Fruit fly (Drosophila melanogaster) whole organism, embryonic: Measurements from ENCODE around the gene Wdr33.

Source experiments
- CG10959 ChIP-seq: fragments of 200-800 bp; sonication (Bioruptor generic); IDR thresholded peaks from 2 replicates; pipeline ENCODE4 v1.3.6; 2022; ENCODE audit warnings: missing biosample characterization, missing genetic modification characterization
- CG12071 ChIP-seq: fragments of 200-800 bp; sonication (Bioruptor generic); optimal IDR thresholded peaks from 3 replicates; lab custom pipeline; 2018; ENCODE audit warnings: missing biosample characterization, mild to moderate bottlenecking, missing genetic modification characterization
- CG16863 ChIP-seq: fragments of 200-800 bp; sonication (Bioruptor generic); optimal IDR thresholded peaks from 3 replicates; lab custom pipeline; 2016; ENCODE audit warnings: missing biosample characterization, missing genetic modification characterization
- CG17612 ChIP-seq: fragments of 200-800 bp; sonication (Bioruptor generic); IDR thresholded peaks from 2 replicates; pipeline ENCODE4 v1.3.6; 2022; ENCODE audit warnings: missing biosample characterization, missing genetic modification characterization
- CG1832 ChIP-seq: fragments of 200-800 bp; sonication (Bioruptor generic); optimal IDR thresholded peaks from 2 replicates; lab custom pipeline; 2017; ENCODE audit warnings: missing biosample characterization, mild to moderate bottlenecking, missing genetic modification characterization, inconsistent platforms
- CG2116 ChIP-seq: fragments of 200-800 bp; sonication (Bioruptor generic); optimal IDR thresholded peaks from 3 replicates; lab custom pipeline; 2018; ENCODE audit warnings: missing biosample characterization, mild to moderate bottlenecking, missing genetic modification characterization
- CG2202 ChIP-seq: fragments of 200-800 bp; sonication (Bioruptor generic); optimal IDR thresholded peaks from 2 replicates; lab custom pipeline; 2018; ENCODE audit warnings: missing biosample characterization, mild to moderate bottlenecking, missing genetic modification characterization
- CG2678 ChIP-seq: fragments of 200-800 bp; sonication (Bioruptor generic); optimal IDR thresholded peaks from 3 replicates; lab custom pipeline; 2019; ENCODE audit warnings: missing biosample characterization, mild to moderate bottlenecking, missing genetic modification characterization, moderate library complexity
- CG34376 ChIP-seq: fragments of 200-800 bp; sonication (Bioruptor generic); optimal IDR thresholded peaks from 2 replicates; lab custom pipeline; 2018; ENCODE audit warnings: missing biosample characterization, mild to moderate bottlenecking, missing genetic modification characterization
- CG4424 ChIP-seq: fragments of 200-800 bp; sonication (Bioruptor generic); optimal IDR thresholded peaks from 3 replicates; lab custom pipeline; 2016; ENCODE audit warnings: missing biosample characterization, missing genetic modification characterization
- CG5245 ChIP-seq: fragments of 200-800 bp; sonication (Bioruptor generic); optimal IDR thresholded peaks from 3 replicates; lab custom pipeline; 2016; ENCODE audit warnings: missing biosample characterization, missing genetic modification characterization
- CG6175 ChIP-seq: fragments of 200-800 bp; sonication (Bioruptor generic); IDR thresholded peaks from 3 replicates; pipeline ENCODE4 v1.3.6; 2022; ENCODE audit warnings: missing biosample characterization, missing genetic modification characterization
- CG6272 ChIP-seq: fragments of 200-800 bp; sonication (Bioruptor generic); IDR thresholded peaks from 2 replicates; pipeline ENCODE4 v1.3.6; 2022; ENCODE audit warnings: missing biosample characterization, missing genetic modification characterization
- CG6765 ChIP-seq: fragments of 200-800 bp; sonication (Bioruptor generic); optimal IDR thresholded peaks from 3 replicates; lab custom pipeline; 2017; ENCODE audit warnings: missing biosample characterization, mild to moderate bottlenecking, missing genetic modification characterization
- CG7271 ChIP-seq: fragments of 200-800 bp; sonication (Bioruptor generic); optimal IDR thresholded peaks from 2 replicates; lab custom pipeline; 2018; ENCODE audit warnings: missing biosample characterization, mild to moderate bottlenecking, missing genetic modification characterization, moderate library complexity
- CG9437 ChIP-seq: fragments of 200-800 bp; sonication (Bioruptor generic); optimal IDR thresholded peaks from 2 replicates; lab custom pipeline; 2018; ENCODE audit warnings: missing biosample characterization, mild to moderate bottlenecking, missing genetic modification characterization
- CG9876 ChIP-seq: fragments of 200-800 bp; sonication (Bioruptor generic); optimal IDR thresholded peaks from 2 replicates; lab custom pipeline; 2016; ENCODE audit warnings: missing biosample characterization, missing genetic modification characterization
- CrebB ChIP-seq: fragments of 200-800 bp; sonication (Bioruptor generic); optimal IDR thresholded peaks from 3 replicates; lab custom pipeline; 2018; ENCODE audit warnings: missing biosample characterization, mild to moderate bottlenecking, missing genetic modification characterization
- ERR ChIP-seq: fragments of 200-800 bp; sonication (Bioruptor generic); optimal IDR thresholded peaks from 2 replicates; lab custom pipeline; 2016; ENCODE audit warnings: missing biosample characterization, missing genetic modification characterization
- Fer2 ChIP-seq: fragments of 200-800 bp; sonication (Bioruptor generic); optimal IDR thresholded peaks from 2 replicates; lab custom pipeline; 2018; ENCODE audit warnings: missing biosample characterization, mild to moderate bottlenecking, missing genetic modification characterization, moderate library complexity
- Hr39 ChIP-seq: fragments of >200 bp; optimal IDR thresholded peaks from 2 replicates; lab custom pipeline; 2017
- NfI ChIP-seq: fragments of 200-800 bp; sonication (Bioruptor generic); optimal IDR thresholded peaks from 3 replicates; lab custom pipeline; 2018; ENCODE audit warnings: missing biosample characterization, mild to moderate bottlenecking, missing genetic modification characterization, moderate library complexity
- Pdp1 ChIP-seq, 2 experiments: fragments of 200-800 bp; sonication (Bioruptor generic); optimal IDR thresholded peaks; 3 replicates each; lab custom pipeline; 2016; ENCODE audit warnings: missing biosample characterization in 2 of 2, missing genetic modification characterization in 2 of 2, mild to moderate bottlenecking in 1 of 2, moderate library complexity in 1 of 2
- Poxn ChIP-seq: fragments of 200-800 bp; sonication (Bioruptor generic); IDR thresholded peaks from 2 replicates; pipeline ENCODE4 v1.3.6; 2022; ENCODE audit warnings: missing biosample characterization, missing genetic modification characterization
- YL-1 ChIP-seq: fragments of 200-800 bp; sonication (Bioruptor generic); optimal IDR thresholded peaks from 3 replicates; lab custom pipeline; 2017; ENCODE audit warnings: missing biosample characterization, mild to moderate bottlenecking, missing genetic modification characterization
- ap ChIP-seq: fragments of 200-800 bp; sonication (Bioruptor generic); IDR thresholded peaks from 2 replicates; pipeline ENCODE4 v1.3.6; 2022; ENCODE audit warnings: missing biosample characterization, missing genetic modification characterization
- cato ChIP-seq: fragments of 200-800 bp; sonication (Bioruptor generic); optimal IDR thresholded peaks from 2 replicates; lab custom pipeline; 2016; ENCODE audit warnings: missing biosample characterization, missing genetic modification characterization, borderline replicate concordance
- chinmo ChIP-seq: fragments of 200-800 bp; sonication (Bioruptor generic); IDR thresholded peaks from 4 replicates; pipeline ENCODE4 v1.3.6; 2022; ENCODE audit warnings: missing biosample characterization, missing genetic modification characterization; ENCODE audit not compliant: partially characterized antibody
- disco-r ChIP-seq: fragments of 200-800 bp; sonication (Bioruptor generic); optimal IDR thresholded peaks from 2 replicates; lab custom pipeline; 2016; ENCODE audit warnings: missing biosample characterization, missing genetic modification characterization
- dm ChIP-seq: fragments of 200-800 bp; sonication (Bioruptor generic); optimal IDR thresholded peaks from 3 replicates; lab custom pipeline; 2016; ENCODE audit warnings: missing biosample characterization, missing genetic modification characterization
- dmrt99B ChIP-seq: fragments of 200-800 bp; sonication (Bioruptor generic); optimal IDR thresholded peaks from 2 replicates; lab custom pipeline; 2018; ENCODE audit warnings: missing biosample characterization, mild to moderate bottlenecking, missing genetic modification characterization, moderate library complexity
- esg ChIP-seq: fragments of 200-800 bp; sonication (Bioruptor generic); conservative IDR thresholded peaks from 2 replicates; pipeline ENCODE4 v1.3.6; 2022; ENCODE audit warnings: missing biosample characterization, missing genetic modification characterization
- exex ChIP-seq: fragments of 200-800 bp; sonication (Bioruptor generic); optimal IDR thresholded peaks from 4 replicates; lab custom pipeline; 2018; ENCODE audit warnings: missing biosample characterization, mild to moderate bottlenecking, missing genetic modification characterization, moderate library complexity
- fru ChIP-seq: fragments of >200 bp; optimal IDR thresholded peaks from 2 replicates; lab custom pipeline; 2017
- gcm ChIP-seq: fragments of 200-800 bp; sonication (Bioruptor generic); optimal IDR thresholded peaks from 2 replicates; lab custom pipeline; 2019; ENCODE audit warnings: missing biosample characterization, mild to moderate bottlenecking, missing genetic modification characterization, moderate library complexity
- gt ChIP-seq: fragments of 200-800 bp; sonication (Bioruptor generic); IDR thresholded peaks from 2 replicates; pipeline ENCODE4 v1.3.6; 2022; ENCODE audit warnings: missing biosample characterization, missing genetic modification characterization
- jumu ChIP-seq: fragments of 200-800 bp; sonication (Bioruptor generic); optimal IDR thresholded peaks from 3 replicates; lab custom pipeline; 2016; ENCODE audit warnings: missing biosample characterization, missing genetic modification characterization
- lola ChIP-seq, 3 experiments: fragments of >200 bp in 2 of 3; fragments of 200-800 bp in 1 of 3; sonication (Bioruptor generic) in 1 of 3; optimal IDR thresholded peaks; 2 replicates each; lab custom pipeline; 2017 to 2019; ENCODE audit warnings: missing biosample characterization in 3 of 3, missing genetic modification characterization in 3 of 3, mild to moderate bottlenecking in 1 of 3, moderate library complexity in 1 of 3
- oc ChIP-seq: fragments of 200-800 bp; sonication (Bioruptor generic); optimal IDR thresholded peaks from 2 replicates; lab custom pipeline; 2018; ENCODE audit warnings: missing biosample characterization, mild to moderate bottlenecking, missing genetic modification characterization, moderate library complexity
- p53 ChIP-seq: fragments of 200-800 bp; sonication (Bioruptor generic); optimal IDR thresholded peaks from 2 replicates; lab custom pipeline; 2016; ENCODE audit warnings: missing biosample characterization, missing genetic modification characterization
- ranshi ChIP-seq: fragments of 200-800 bp; sonication (Bioruptor generic); IDR thresholded peaks from 2 replicates; pipeline ENCODE4 v1.3.6; 2022; ENCODE audit warnings: missing biosample characterization, missing genetic modification characterization
- sima ChIP-seq: fragments of 200-800 bp; sonication (Bioruptor generic); optimal IDR thresholded peaks from 2 replicates; lab custom pipeline; 2016; ENCODE audit warnings: missing biosample characterization, missing genetic modification characterization
- sqz ChIP-seq: fragments of 200-800 bp; sonication (Bioruptor generic); optimal IDR thresholded peaks from 3 replicates; lab custom pipeline; 2018; ENCODE audit warnings: missing biosample characterization, mild to moderate bottlenecking, missing genetic modification characterization
- ssp ChIP-seq: fragments of 200-800 bp; sonication (Bioruptor generic); IDR thresholded peaks from 2 replicates; pipeline ENCODE4 v1.3.6; 2022; ENCODE audit warnings: missing biosample characterization, missing genetic modification characterization
- tgo ChIP-seq: fragments of 200-800 bp; sonication (Bioruptor generic); IDR thresholded peaks from 3 replicates; pipeline ENCODE4 v1.3.6; 2022; ENCODE audit warnings: missing biosample characterization, missing genetic modification characterization
- trh ChIP-seq: fragments of 200-800 bp; sonication (Bioruptor generic); optimal IDR thresholded peaks from 2 replicates; lab custom pipeline; 2016; ENCODE audit warnings: missing biosample characterization, missing genetic modification characterization
- unpg ChIP-seq: fragments of 200-800 bp; sonication (Bioruptor generic); optimal IDR thresholded peaks from 3 replicates; lab custom pipeline; 2018; ENCODE audit warnings: missing biosample characterization, mild to moderate bottlenecking, missing genetic modification characterization, moderate library complexity
- usp ChIP-seq: fragments of >200 bp; optimal IDR thresholded peaks from 2 replicates; lab custom pipeline; 2017; ENCODE audit warnings: missing biosample characterization, missing genetic modification characterization
- z ChIP-seq: fragments of 200-800 bp; sonication (Bioruptor generic); IDR thresholded peaks from 3 replicates; pipeline ENCODE4 v1.3.6; 2022; ENCODE audit warnings: missing biosample characterization, missing genetic modification characterization
- zfh2 ChIP-seq: fragments of 200-800 bp; sonication (Bioruptor generic); optimal IDR thresholded peaks from 2 replicates; lab custom pipeline; 2016; ENCODE audit warnings: missing biosample characterization, missing genetic modification characterization

The Wdr33 gene

DNA sequence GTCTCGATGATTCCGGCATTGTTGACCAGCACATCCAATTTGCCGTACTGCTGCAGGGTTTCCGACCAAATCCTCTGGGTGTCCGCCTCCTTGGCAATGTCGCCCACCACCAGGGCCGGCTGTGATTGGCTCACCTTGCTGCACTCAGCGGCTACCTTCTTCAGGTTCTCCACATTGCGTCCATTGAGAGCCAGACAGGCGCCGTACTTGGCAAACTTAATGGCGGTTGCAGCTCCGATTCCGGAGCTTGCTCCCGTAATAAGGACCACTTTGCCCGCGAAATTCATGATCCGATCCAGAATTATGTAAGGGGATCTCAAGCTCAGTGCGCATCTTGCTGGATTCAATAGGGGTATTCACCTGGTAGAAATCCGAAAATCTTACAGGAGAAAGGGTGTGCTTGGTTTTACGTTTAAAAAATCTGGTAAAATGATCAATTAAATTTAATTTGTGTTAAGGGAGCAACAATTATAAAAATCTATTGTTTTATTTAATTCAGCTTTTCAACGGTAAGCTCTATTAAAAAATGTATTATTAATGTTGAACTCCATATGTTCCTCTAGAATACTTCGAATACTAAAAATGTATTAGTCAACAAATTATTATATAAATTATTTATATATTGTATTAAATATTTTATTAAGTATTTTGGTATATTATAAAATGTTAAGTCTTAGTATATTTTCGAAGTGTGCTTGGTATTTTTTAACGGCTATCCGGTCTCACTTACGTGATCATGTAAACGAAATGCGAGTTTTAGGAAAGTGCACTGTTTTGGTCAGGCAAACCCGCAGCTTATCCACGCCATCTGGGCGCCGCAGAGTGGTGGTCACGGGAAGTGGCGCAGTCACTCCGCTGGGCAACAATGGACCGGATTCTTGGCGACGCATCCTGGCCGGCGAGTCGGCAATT lies 23.7 kb upstream of the Wdr33 start, which contains the start of the genes CG31548 and CG12170 (continued):
- TF ChIP-seq p53 (GFP tag; lab: Kevin White, UChicago): no peak
- peak; percentile 27 for TF ChIP-seq CG16863 (GFP tag; lab: Kevin White, UChicago)
- TF ChIP-seq CG6175 (GFP tag; lab: Robert Waterston, UW): no peak
- peak; percentile 3 for TF ChIP-seq CG5245 (GFP tag; lab: Kevin White, UChicago)
- no peak for TF ChIP-seq CG17612 (GFP tag; lab: Robert Waterston, UW)
- peak; percentile 33; the same call in 1 of the 2 replicates for TF ChIP-seq ranshi (GFP tag; lab: Robert Waterston, UW)
- TF ChIP-seq CG2202 (tag; lab: Kevin White, UChicago): no peak
- TF ChIP-seq CG7271: no peak
- TF ChIP-seq gt (GFP tag; lab: Robert Waterston, UW): no peak
- TF ChIP-seq CG1832 (GFP tag; lab: Kevin White, UChicago): no peak
- TF ChIP-seq oc: no peak
- TF ChIP-seq sqz (GFP tag; lab: Kevin White, UChicago): no peak
- TF ChIP-seq dm: no peak
- no peak for TF ChIP-seq CG2678 (tag; lab: Kevin White, UChicago)
- TF ChIP-seq CG12071 (GFP tag; lab: Kevin White, UChicago): no peak
- no peak for TF ChIP-seq CG6765
- no peak for TF ChIP-seq CG34376 (GFP tag; lab: Kevin White, UChicago)
- TF ChIP-seq ERR (GFP tag; lab: Kevin White, UChicago): no peak
- peak; percentile 37; the same call in 1 of the 2 replicates for TF ChIP-seq ssp (GFP tag; lab: Robert Waterston, UW)
- TF ChIP-seq lola (GFP tag; optimal IDR thresholded peaks at IDR 0.05; lab: Kevin White, UChicago): peak in 1 of 3 experiments; percentile 56
- TF ChIP-seq chinmo (GFP tag; lab: Robert Waterston, UW): no peak
- peak; percentile 49 for TF ChIP-seq CG4424 (GFP tag; lab: Kevin White, UChicago)
- peak; percentile 50 for TF ChIP-seq gcm
- no peak for TF ChIP-seq trh (GFP tag; lab: Kevin White, UChicago)
- no peak for TF ChIP-seq sima (GFP tag; lab: Kevin White, UChicago)
- TF ChIP-seq YL-1 (GFP tag; lab: Kevin White, UChicago): peak; percentile 15
- TF ChIP-seq Hr39: no peak
- no peak for TF ChIP-seq fru (lab: Kevin White, UChicago)
- peak; percentile 29; the same call in 1 of the 2 replicates for TF ChIP-seq ap
- no peak for TF ChIP-seq zfh2 (GFP tag; lab: Kevin White, UChicago)
- no peak for TF ChIP-seq Poxn (GFP tag; lab: Robert Waterston, UW)
- TF ChIP-seq z (GFP tag; lab: Robert Waterston, UW): no peak
- TF ChIP-seq CrebB (tag; lab: Kevin White, UChicago): no peak
- peak in 1 of 2 experiments; percentile 97 for TF ChIP-seq Pdp1 (GFP tag; optimal IDR thresholded peaks at IDR 0.05; lab: Kevin White, UChicago)
- TF ChIP-seq exex: no peak
- TF ChIP-seq unpg (GFP tag; lab: Kevin White, UChicago): peak; percentile 60
- no peak for TF ChIP-seq dmrt99B (tag; lab: Kevin White, UChicago)
- TF ChIP-seq Fer2 (tag; lab: Kevin White, UChicago): no peak
- TF ChIP-seq disco-r: no peak
- no peak for TF ChIP-seq CG6272 (GFP tag; lab: Robert Waterston, UW)
- TF ChIP-seq CG9437: peak; percentile 95
- no peak for TF ChIP-seq CG10959
- TF ChIP-seq tgo (GFP tag; lab: Robert Waterston, UW): peak; percentile 43; the same call in 2 of the 3 replicates
- no peak for TF ChIP-seq cato (GFP tag; lab: Kevin White, UChicago)
- no peak for TF ChIP-seq usp (GFP tag; lab: Kevin White, UChicago)
- no peak for TF ChIP-seq NfI (GFP tag; lab: Kevin White, UChicago)
- no peak for TF ChIP-seq CG9876 (GFP tag; lab: Kevin White, UChicago)
- no peak for TF ChIP-seq jumu
- TF ChIP-seq esg (GFP tag; lab: Robert Waterston, UW): peak; percentile 50
- peak; percentile 58 for TF ChIP-seq CG2116
